1 fruit fly cellular context compared by ENCODE assay signal in genomic region chr2L:5271081-5271480, dm6.
A peak's percentile ranks its signal among the peaks of the same experiment; 100 is the strongest.
TF ChIP-seq lines count a peak whose summit lies in the region.

TSS of gene tkv (minus strand) at chr2L:5271384.

TF ChIP-seq in whole organism, embryonic, 481 proteins besides CTCF, POLR2A, EP300 and RAD21 (continued from another document and continues in another):
- no peak for TF ChIP-seq Usf (GFP tag; optimal IDR thresholded peaks at IDR 0.05; lab: Kevin White, UChicago)
- peak; percentile 80 for TF ChIP-seq CG2129 (GFP tag; IDR thresholded peaks at IDR 0.05; lab: Robert Waterston, UW; ENCODE audit: partially characterized antibody)
- peak; percentile 46 for TF ChIP-seq stwl (tag; optimal IDR thresholded peaks at IDR 0.05; lab: Kevin White, UChicago)
- TF ChIP-seq CG14965 (GFP tag; optimal IDR thresholded peaks at IDR 0.05; lab: Kevin White, UChicago; ENCODE audit: borderline replicate concordance): no peak
- TF ChIP-seq row (GFP tag; IDR thresholded peaks at IDR 0.05; lab: Robert Waterston, UW): peak; percentile 7; the same call in 1 of the 3 replicates
- TF ChIP-seq CG7987 (GFP tag; optimal IDR thresholded peaks at IDR 0.05; lab: Kevin White, UChicago): no peak
- TF ChIP-seq CHES-1-like (GFP tag; optimal IDR thresholded peaks at IDR 0.05; lab: Kevin White, UChicago): no peak
- peak; percentile 71 for TF ChIP-seq vnd (GFP tag; IDR thresholded peaks at IDR 0.05; lab: Robert Waterston, UW; ENCODE audit: partially characterized antibody)
- TF ChIP-seq CG16815 (GFP tag; optimal IDR thresholded peaks at IDR 0.05; lab: Kevin White, UChicago): no peak
- TF ChIP-seq Nf-YA (GFP tag; IDR thresholded peaks at IDR 0.05; lab: Robert Waterston, UW): no peak
- TF ChIP-seq wdn (GFP tag; IDR thresholded peaks at IDR 0.05; lab: Robert Waterston, UW): no peak
- no peak for TF ChIP-seq CG6765 (GFP tag; optimal IDR thresholded peaks at IDR 0.05; lab: Kevin White, UChicago)
- TF ChIP-seq CG7963 (GFP tag; IDR thresholded peaks at IDR 0.05; lab: Robert Waterston, UW; ENCODE audit: partially characterized antibody): peak; percentile 69; the same call in 2 of the 3 replicates
- TF ChIP-seq Mrtf (GFP tag; IDR thresholded peaks at IDR 0.05; lab: Robert Waterston, UW): no peak
- no peak for TF ChIP-seq CoRest (tag; optimal IDR thresholded peaks at IDR 0.05; lab: Kevin White, UChicago)
- no peak for TF ChIP-seq Bteb2 (GFP tag; optimal IDR thresholded peaks at IDR 0.05; lab: Kevin White, UChicago)
- TF ChIP-seq lmd (GFP tag; IDR thresholded peaks at IDR 0.05; lab: Robert Waterston, UW): no peak
- TF ChIP-seq eve (GFP tag; optimal IDR thresholded peaks at IDR 0.05; lab: Kevin White, UChicago): no peak
- no peak for TF ChIP-seq TFAM (GFP tag; optimal IDR thresholded peaks at IDR 0.05; lab: Kevin White, UChicago)
- TF ChIP-seq Scr (GFP tag; IDR thresholded peaks at IDR 0.05; lab: Robert Waterston, UW; ENCODE audit: partially characterized antibody): peak; percentile 87
- TF ChIP-seq Aef1 (GFP tag; IDR thresholded peaks at IDR 0.05; lab: Robert Waterston, UW): no peak
- peak; percentile 5 for TF ChIP-seq Myb (GFP tag; optimal IDR thresholded peaks at IDR 0.05; lab: Kevin White, UChicago)
- TF ChIP-seq ap (GFP tag; IDR thresholded peaks at IDR 0.05; lab: Robert Waterston, UW): no peak
- no peak for TF ChIP-seq CG3163 (GFP tag; optimal IDR thresholded peaks at IDR 0.05; lab: Kevin White, UChicago)
- no peak for TF ChIP-seq nom (GFP tag; optimal IDR thresholded peaks at IDR 0.05; lab: Kevin White, UChicago)
- TF ChIP-seq Opbp (GFP tag; IDR thresholded peaks at IDR 0.05; lab: Robert Waterston, UW; ENCODE audit: partially characterized antibody): peak; percentile 89
- TF ChIP-seq btn (GFP tag; optimal IDR thresholded peaks at IDR 0.05; lab: Kevin White, UChicago): no peak
- TF ChIP-seq YL-1 (GFP tag; optimal IDR thresholded peaks at IDR 0.05; lab: Kevin White, UChicago): no peak
- TF ChIP-seq CG13894 (tag; optimal IDR thresholded peaks at IDR 0.05; lab: Kevin White, UChicago): no peak
- TF ChIP-seq HHEX (GFP tag; optimal IDR thresholded peaks at IDR 0.05; lab: Kevin White, UChicago): no peak
- TF ChIP-seq HLH3B (GFP tag; IDR thresholded peaks at IDR 0.05; lab: Robert Waterston, UW): no peak
- TF ChIP-seq ken (GFP tag; IDR thresholded peaks at IDR 0.05; lab: Robert Waterston, UW): no peak
- TF ChIP-seq sd (tag; optimal IDR thresholded peaks at IDR 0.05; lab: Kevin White, UChicago): no peak
- TF ChIP-seq emc (GFP tag; optimal IDR thresholded peaks at IDR 0.05; lab: Kevin White, UChicago): no peak
- TF ChIP-seq HmgD (GFP tag; optimal IDR thresholded peaks at IDR 0.05; lab: Kevin White, UChicago): no peak
- peak; percentile 47 for TF ChIP-seq pzg (GFP tag; optimal IDR thresholded peaks at IDR 0.05; lab: Kevin White, UChicago)
- TF ChIP-seq dpn (GFP tag; optimal IDR thresholded peaks at IDR 0.05; lab: Kevin White, UChicago): no peak
- no peak for TF ChIP-seq CG4820 (GFP tag; optimal IDR thresholded peaks at IDR 0.05; lab: Kevin White, UChicago)
- TF ChIP-seq maf-S (GFP tag; optimal IDR thresholded peaks at IDR 0.05; lab: Kevin White, UChicago): no peak
- no peak for TF ChIP-seq eyg (GFP tag; optimal IDR thresholded peaks at IDR 0.05; lab: Kevin White, UChicago)
- TF ChIP-seq CG15601 (tag; optimal IDR thresholded peaks at IDR 0.05; lab: Kevin White, UChicago): no peak
- TF ChIP-seq CG42726 (GFP tag; IDR thresholded peaks at IDR 0.05; lab: Robert Waterston, UW; ENCODE audit: partially characterized antibody): peak; percentile 78
- TF ChIP-seq Asciz (GFP tag; optimal IDR thresholded peaks at IDR 0.05; lab: Kevin White, UChicago): no peak
- no peak for TF ChIP-seq CG6254 (GFP tag; optimal IDR thresholded peaks at IDR 0.05; lab: Kevin White, UChicago)
- TF ChIP-seq CG4282 (GFP tag; optimal IDR thresholded peaks at IDR 0.05; lab: Kevin White, UChicago): no peak
- TF ChIP-seq lab (GFP tag; optimal IDR thresholded peaks at IDR 0.05; lab: Kevin White, UChicago): no peak
- TF ChIP-seq oc (tag; optimal IDR thresholded peaks at IDR 0.05; lab: Kevin White, UChicago): no peak
- peak; percentile 63 for TF ChIP-seq HLH4C (GFP tag; IDR thresholded peaks at IDR 0.05; lab: Robert Waterston, UW; ENCODE audit: partially characterized antibody)
- peak; percentile 80; the same call in 2 of the 3 replicates for TF ChIP-seq knrl (GFP tag; IDR thresholded peaks at IDR 0.05; lab: Robert Waterston, UW; ENCODE audit: partially characterized antibody)
- no peak for TF ChIP-seq CG13424 (tag; optimal IDR thresholded peaks at IDR 0.05; lab: Kevin White, UChicago)
- peak; percentile 66 for TF ChIP-seq CG14860 (GFP tag; IDR thresholded peaks at IDR 0.05; lab: Robert Waterston, UW; ENCODE audit: partially characterized antibody)
- TF ChIP-seq CG9797 (GFP tag; optimal IDR thresholded peaks at IDR 0.05; lab: Kevin White, UChicago): no peak
- no peak for TF ChIP-seq fd96Cb (tag; optimal IDR thresholded peaks at IDR 0.05; lab: Kevin White, UChicago)
- TF ChIP-seq ttk (GFP tag; IDR thresholded peaks at IDR 0.05; lab: Robert Waterston, UW): no peak
- no peak for TF ChIP-seq Awh (GFP tag; IDR thresholded peaks at IDR 0.05; lab: Robert Waterston, UW)
- no peak for TF ChIP-seq CG11398 (GFP tag; optimal IDR thresholded peaks at IDR 0.05; lab: Kevin White, UChicago)
- TF ChIP-seq CG18764 (GFP tag; optimal IDR thresholded peaks at IDR 0.05; lab: Kevin White, UChicago): no peak
- TF ChIP-seq CG6791 (GFP tag; IDR thresholded peaks at IDR 0.05; lab: Robert Waterston, UW; ENCODE audit: partially characterized antibody): peak; percentile 87
- no peak for TF ChIP-seq otp (GFP tag; IDR thresholded peaks at IDR 0.05; lab: Robert Waterston, UW)
- TF ChIP-seq cas (GFP tag; IDR thresholded peaks at IDR 0.05; lab: Robert Waterston, UW): no peak
- TF ChIP-seq ci (GFP tag; IDR thresholded peaks at IDR 0.05; lab: Robert Waterston, UW): no peak
- peak; percentile 31; the same call in 1 of the 2 replicates for TF ChIP-seq nerfin-2 (GFP tag; IDR thresholded peaks at IDR 0.05; lab: Robert Waterston, UW; ENCODE audit: partially characterized antibody)
- no peak for TF ChIP-seq CG11085 (GFP tag; IDR thresholded peaks at IDR 0.05; lab: Robert Waterston, UW)
- TF ChIP-seq CG1832 (GFP tag; optimal IDR thresholded peaks at IDR 0.05; lab: Kevin White, UChicago): no peak
- no peak for TF ChIP-seq Hr78 (GFP tag; optimal IDR thresholded peaks at IDR 0.05; lab: Kevin White, UChicago)
- no peak for TF ChIP-seq CG10959 (GFP tag; IDR thresholded peaks at IDR 0.05; lab: Robert Waterston, UW)
- TF ChIP-seq fd102C (GFP tag; optimal IDR thresholded peaks at IDR 0.05; lab: Kevin White, UChicago): no peak
- TF ChIP-seq crol (GFP tag; IDR thresholded peaks at IDR 0.05; lab: Robert Waterston, UW): no peak
- no peak for TF ChIP-seq ftz-f1 (GFP tag; optimal IDR thresholded peaks at IDR 0.05; lab: Kevin White, UChicago)
- TF ChIP-seq CG3407 (GFP tag; optimal IDR thresholded peaks at IDR 0.05; lab: Kevin White, UChicago): no peak
- TF ChIP-seq CG10565 (GFP tag; optimal IDR thresholded peaks at IDR 0.05; lab: Kevin White, UChicago): no peak
- TF ChIP-seq dati (GFP tag; IDR thresholded peaks at IDR 0.05; lab: Robert Waterston, UW): no peak
- no peak for TF ChIP-seq danr (GFP tag; IDR thresholded peaks at IDR 0.05; lab: Robert Waterston, UW)
- TF ChIP-seq Hr51 (GFP tag; optimal IDR thresholded peaks at IDR 0.05; lab: Kevin White, UChicago): no peak
- no peak for TF ChIP-seq CG32772 (GFP tag; IDR thresholded peaks at IDR 0.05; lab: Robert Waterston, UW)
- TF ChIP-seq tna (GFP tag; IDR thresholded peaks at IDR 0.05; lab: Robert Waterston, UW; ENCODE audit: partially characterized antibody): peak; percentile 19; the same call in 1 of the 2 replicates
- peak; percentile 76 for TF ChIP-seq hbn (GFP tag; IDR thresholded peaks at IDR 0.05; lab: Robert Waterston, UW; ENCODE audit: partially characterized antibody)
- no peak for TF ChIP-seq seq (GFP tag; IDR thresholded peaks at IDR 0.05; lab: Robert Waterston, UW)
- TF ChIP-seq CG10431 (GFP tag; optimal IDR thresholded peaks at IDR 0.05; lab: Kevin White, UChicago): no peak
- no peak for TF ChIP-seq Nf-YC (tag; optimal IDR thresholded peaks at IDR 0.05; lab: Kevin White, UChicago)
- peak; percentile 74 for TF ChIP-seq sna (GFP tag; IDR thresholded peaks at IDR 0.05; lab: Robert Waterston, UW; ENCODE audit: partially characterized antibody)
- TF ChIP-seq CG15479 (GFP tag; optimal IDR thresholded peaks at IDR 0.05; lab: Kevin White, UChicago): no peak
- no peak for TF ChIP-seq Gug (GFP tag; IDR thresholded peaks at IDR 0.05; lab: Robert Waterston, UW)
- no peak for TF ChIP-seq toy (GFP tag; IDR thresholded peaks at IDR 0.05; lab: Robert Waterston, UW)
- no peak for TF ChIP-seq cwo (GFP tag; optimal IDR thresholded peaks at IDR 0.05; lab: Kevin White, UChicago)
- no peak for TF ChIP-seq Fer2 (tag; optimal IDR thresholded peaks at IDR 0.05; lab: Kevin White, UChicago)
- peak; percentile 10; the same call in 1 of the 2 replicates for TF ChIP-seq CG14014 (GFP tag; IDR thresholded peaks at IDR 0.05; lab: Robert Waterston, UW)
- TF ChIP-seq D19B (GFP tag; optimal IDR thresholded peaks at IDR 0.05; lab: Kevin White, UChicago): no peak
- TF ChIP-seq ase (GFP tag; IDR thresholded peaks at IDR 0.05; lab: Robert Waterston, UW): no peak
- no peak for TF ChIP-seq CG10147 (GFP tag; optimal IDR thresholded peaks at IDR 0.05; lab: Kevin White, UChicago)
- no peak for TF ChIP-seq CG8924 (tag; optimal IDR thresholded peaks at IDR 0.05; lab: Kevin White, UChicago)
- TF ChIP-seq onecut (GFP tag; IDR thresholded peaks at IDR 0.05; lab: Robert Waterston, UW): no peak
- TF ChIP-seq B-H1 (GFP tag; IDR thresholded peaks at IDR 0.05; lab: Robert Waterston, UW): no peak
- TF ChIP-seq cg (GFP tag; optimal IDR thresholded peaks at IDR 0.05; lab: Kevin White, UChicago): peak; percentile 87
- no peak for TF ChIP-seq MBD-R2 (GFP tag; IDR thresholded peaks at IDR 0.05; lab: Robert Waterston, UW)
- TF ChIP-seq jumu (GFP tag; optimal IDR thresholded peaks at IDR 0.05; lab: Kevin White, UChicago): no peak
- no peak for TF ChIP-seq vfl (GFP tag; optimal IDR thresholded peaks at IDR 0.05; lab: Kevin White, UChicago)
- TF ChIP-seq gcm2 (GFP tag; optimal IDR thresholded peaks at IDR 0.05; lab: Kevin White, UChicago): no peak
- no peak for TF ChIP-seq CG15073 (GFP tag; optimal IDR thresholded peaks at IDR 0.05; lab: Kevin White, UChicago)
- TF ChIP-seq Kr (GFP tag; optimal IDR thresholded peaks at IDR 0.05; lab: Kevin White, UChicago): no peak
- TF ChIP-seq CG5180 (GFP tag; optimal IDR thresholded peaks at IDR 0.05; lab: Kevin White, UChicago): no peak
- no peak for TF ChIP-seq Rx (GFP tag; IDR thresholded peaks at IDR 0.05; lab: Robert Waterston, UW)
- no peak for TF ChIP-seq CG32532 (GFP tag; IDR thresholded peaks at IDR 0.05; lab: Robert Waterston, UW)
- TF ChIP-seq yki (optimal IDR thresholded peaks at IDR 0.05; lab: Kevin White, UChicago): no peak
- TF ChIP-seq CG9437 (GFP tag; optimal IDR thresholded peaks at IDR 0.05; lab: Kevin White, UChicago): no peak
- no peak for TF ChIP-seq pan (optimal IDR thresholded peaks at IDR 0.05; lab: Kevin White, UChicago)
- TF ChIP-seq pan (GFP tag; optimal IDR thresholded peaks at IDR 0.05 in 1 of 2, IDR thresholded peaks at IDR 0.05 in 1 of 2): no peak
- no peak for TF ChIP-seq CG34376 (GFP tag; optimal IDR thresholded peaks at IDR 0.05; lab: Kevin White, UChicago)
- TF ChIP-seq D19A (tag; optimal IDR thresholded peaks at IDR 0.05; lab: Kevin White, UChicago): no peak
- TF ChIP-seq ERR (GFP tag; optimal IDR thresholded peaks at IDR 0.05; lab: Kevin White, UChicago): no peak
- no peak for TF ChIP-seq CG6683 (GFP tag; optimal IDR thresholded peaks at IDR 0.05; lab: Kevin White, UChicago)
- TF ChIP-seq Optix (GFP tag; IDR thresholded peaks at IDR 0.05; lab: Robert Waterston, UW): no peak
- TF ChIP-seq ranshi (GFP tag; IDR thresholded peaks at IDR 0.05; lab: Robert Waterston, UW): no peak
- TF ChIP-seq psq (GFP tag; optimal IDR thresholded peaks at IDR 0.05; lab: Kevin White, UChicago): no peak
- no peak for TF ChIP-seq Trl (optimal IDR thresholded peaks at IDR 0.05; lab: Kevin White, UChicago)
- no peak for TF ChIP-seq Trl (GFP tag; optimal IDR thresholded peaks at IDR 0.05; lab: Kevin White, UChicago)
- no peak for TF ChIP-seq CG1647 (GFP tag; optimal IDR thresholded peaks at IDR 0.05; lab: Kevin White, UChicago)
- TF ChIP-seq gcm (GFP tag; optimal IDR thresholded peaks at IDR 0.05; lab: Kevin White, UChicago): no peak
- no peak for TF ChIP-seq CG3838 (GFP tag; optimal IDR thresholded peaks at IDR 0.05; lab: Kevin White, UChicago)
- TF ChIP-seq CG17568 (GFP tag; optimal IDR thresholded peaks at IDR 0.05; lab: Kevin White, UChicago): no peak
- TF ChIP-seq Rfx (GFP tag; IDR thresholded peaks at IDR 0.05; lab: Robert Waterston, UW): no peak
- no peak for TF ChIP-seq CG5953 (GFP tag; IDR thresholded peaks at IDR 0.05; lab: Robert Waterston, UW)
- no peak for TF ChIP-seq CG15269 (tag; optimal IDR thresholded peaks at IDR 0.05; lab: Kevin White, UChicago)
- no peak for TF ChIP-seq CG1024 (GFP tag; IDR thresholded peaks at IDR 0.05; lab: Robert Waterston, UW)
- TF ChIP-seq jing (GFP tag; optimal IDR thresholded peaks at IDR 0.05; lab: Kevin White, UChicago): no peak
- no peak for TF ChIP-seq CG10462 (GFP tag; optimal IDR thresholded peaks at IDR 0.05; lab: Kevin White, UChicago)
- no peak for TF ChIP-seq CG1529 (GFP tag; optimal IDR thresholded peaks at IDR 0.05; lab: Kevin White, UChicago)
- no peak for TF ChIP-seq crc (GFP tag; optimal IDR thresholded peaks at IDR 0.05; lab: Kevin White, UChicago)
- no peak for TF ChIP-seq Six4 (GFP tag; optimal IDR thresholded peaks at IDR 0.05; lab: Kevin White, UChicago)
- no peak for TF ChIP-seq CG12942 (GFP tag; optimal IDR thresholded peaks at IDR 0.05; lab: Kevin White, UChicago)
- TF ChIP-seq h (optimal IDR thresholded peaks at IDR 0.05; lab: Kevin White, UChicago): no peak
- peak; percentile 23 for TF ChIP-seq CG4617 (GFP tag; optimal IDR thresholded peaks at IDR 0.05; lab: Kevin White, UChicago; ENCODE audit: borderline replicate concordance)
- no peak for TF ChIP-seq CG17385 (GFP tag; optimal IDR thresholded peaks at IDR 0.05; lab: Kevin White, UChicago)
- peak; percentile 75 for TF ChIP-seq Dref (GFP tag; IDR thresholded peaks at IDR 0.05; lab: Robert Waterston, UW)
- no peak for TF ChIP-seq CG9609 (GFP tag; optimal IDR thresholded peaks at IDR 0.05; lab: Kevin White, UChicago)
- TF ChIP-seq tup (GFP tag; optimal IDR thresholded peaks at IDR 0.05; lab: Kevin White, UChicago): no peak
- no peak for TF ChIP-seq Fer3 (tag; optimal IDR thresholded peaks at IDR 0.05; lab: Kevin White, UChicago)
